Worm (Caenorhabditis elegans) whole organism, L4 larva: Measurements from ENCODE around the gene str-181.

Experiments
- D1046.2 ChIP-seq: fragments of 200-800 bp; sonication (Bioruptor generic); IDR thresholded peaks from 2 replicates; pipeline ENCODE4 v1.3.6; 2022; ENCODE audit warnings: missing genetic modification characterization, missing compliant biosample characterization
- F10B5.3 ChIP-seq: sonication (generic microtip); optimal IDR thresholded peaks from 2 replicates; lab custom pipeline; 2016; ENCODE audit warnings: mild to moderate bottlenecking, missing genetic modification characterization, missing compliant biosample characterization
- F26F4.8 ChIP-seq: fragments of 200-800 bp; sonication (Bioruptor generic); conservative IDR thresholded peaks from 2 replicates; pipeline ENCODE4 v1.3.6; 2022; ENCODE audit warnings: missing genetic modification characterization, missing compliant biosample characterization
- F44E2.7 ChIP-seq: fragments of 200-800 bp; sonication (Bioruptor generic); IDR thresholded peaks from 2 replicates; pipeline ENCODE4 v2.1.2; 2022; ENCODE audit warnings: missing genetic modification characterization, missing compliant biosample characterization
- F49E8.2 ChIP-seq: sonication (generic microtip); optimal IDR thresholded peaks from 2 replicates; lab custom pipeline; 2016; ENCODE audit warnings: missing compliant biosample characterization, mild to moderate bottlenecking, missing genetic modification characterization, borderline replicate concordance
- T26A8.4 ChIP-seq: fragments of 200-800 bp; sonication (Bioruptor generic); IDR thresholded peaks from 2 replicates; pipeline ENCODE4 v1.3.6; 2022; ENCODE audit warnings: missing genetic modification characterization, missing compliant biosample characterization
- Y105C5A.15 ChIP-seq: fragments of 200-800 bp; sonication (Bioruptor generic); IDR thresholded peaks from 2 replicates; pipeline ENCODE4 v1.3.6; 2022; ENCODE audit warnings: missing genetic modification characterization, missing compliant biosample characterization
- Y5F2A.4 ChIP-seq: fragments of 200-800 bp; sonication (Bioruptor generic); optimal IDR thresholded peaks from 2 replicates; lab custom pipeline; 2018; ENCODE audit warnings: mild to moderate bottlenecking, missing genetic modification characterization, missing compliant biosample characterization
- ZK337.2 ChIP-seq: fragments of 200-800 bp; sonication (Bioruptor generic); IDR thresholded peaks from 2 replicates; pipeline ENCODE4 v1.3.6; 2022; ENCODE audit warnings: missing genetic modification reagents, missing genetic modification characterization, missing compliant biosample characterization
- ZK546.5 ChIP-seq, 2 experiments: sonication (generic microtip); optimal IDR thresholded peaks; 2 replicates each; lab custom pipeline; 2017; ENCODE audit warnings: missing biosample characterization in 2 of 2, missing genetic modification characterization in 2 of 2
- aly-2 ChIP-seq: sonication (generic microtip); optimal IDR thresholded peaks from 2 replicates; lab custom pipeline; 2018; ENCODE audit warnings: missing biosample characterization, missing genetic modification characterization
- attf-4 ChIP-seq: sonication (generic microtip); optimal IDR thresholded peaks from 3 replicates; lab custom pipeline; 2017; ENCODE audit warnings: missing biosample characterization, missing genetic modification characterization
- ceh-20 ChIP-seq: fragments of 200-800 bp; sonication (Bioruptor generic); IDR thresholded peaks from 2 replicates; pipeline ENCODE4 v1.3.6; 2022; ENCODE audit warnings: missing genetic modification reagents, missing genetic modification characterization, missing compliant biosample characterization
- ceh-62 ChIP-seq: sonication (generic microtip); optimal IDR thresholded peaks from 2 replicates; lab custom pipeline; 2017; ENCODE audit warnings: missing biosample characterization, missing genetic modification characterization
- cey-2 ChIP-seq: sonication (generic microtip); optimal IDR thresholded peaks from 3 replicates; lab custom pipeline; 2017; ENCODE audit warnings: missing genetic modification characterization, mild to moderate bottlenecking, missing compliant biosample characterization, antibody characterized with exemption, borderline replicate concordance; ENCODE audit not compliant: insufficient read depth
- ctbp-1 ChIP-seq: fragments of 200-800 bp; sonication (Bioruptor generic); IDR thresholded peaks from 2 replicates; pipeline ENCODE4 v1.3.6; 2022; ENCODE audit warnings: missing genetic modification reagents, missing genetic modification characterization, missing compliant biosample characterization
- daf-19 ChIP-seq: fragments of 200-800 bp; sonication (Bioruptor generic); conservative IDR thresholded peaks from 2 replicates; pipeline ENCODE4 v1.3.6; 2022; ENCODE audit warnings: missing genetic modification characterization, missing compliant biosample characterization
- dmd-8 ChIP-seq: fragments of 200-800 bp; sonication (Bioruptor generic); IDR thresholded peaks from 2 replicates; pipeline ENCODE4 v1.3.6; 2022; ENCODE audit warnings: missing genetic modification characterization, missing compliant biosample characterization
- dmd-9 ChIP-seq: fragments of 200-800 bp; sonication (Bioruptor generic); IDR thresholded peaks from 2 replicates; pipeline ENCODE4 v1.3.6; 2022; ENCODE audit warnings: missing genetic modification reagents, missing genetic modification characterization, missing compliant biosample characterization
- dpl-1 ChIP-seq: fragments of 150-350 bp; optimal IDR thresholded peaks from 2 replicates; lab custom pipeline; 2014; ENCODE audit warnings: missing biosample characterization, missing genetic modification reagents, missing genetic modification characterization
- duxl-1 ChIP-seq: sonication (generic microtip); optimal IDR thresholded peaks from 2 replicates; lab custom pipeline; 2016; ENCODE audit warnings: mild to moderate bottlenecking, missing genetic modification characterization, moderate library complexity, missing compliant biosample characterization; ENCODE audit not compliant: poor library complexity
- fkh-10 ChIP-seq: fragments of 150-350 bp; optimal IDR thresholded peaks from 2 replicates; lab custom pipeline; 2014; ENCODE audit warnings: missing biosample characterization, missing genetic modification reagents, missing genetic modification characterization
- fos-1 ChIP-seq: fragments of 150-350 bp; optimal IDR thresholded peaks from 2 replicates; lab custom pipeline; 2014; ENCODE audit warnings: missing biosample characterization, missing genetic modification characterization
- gei-8 ChIP-seq: fragments of 200-800 bp; sonication (Bioruptor generic); optimal IDR thresholded peaks from 2 replicates; lab custom pipeline; 2018; ENCODE audit warnings: mild to moderate bottlenecking, missing genetic modification characterization, missing compliant biosample characterization
- hif-1 ChIP-seq, 2 experiments: sonication (generic microtip); optimal IDR thresholded peaks; 2 replicates each; lab custom pipeline; 2016 to 2017; ENCODE audit warnings: missing compliant biosample characterization in 2 of 2, missing genetic modification characterization in 2 of 2, missing genetic modification reagents in 2 of 2, missing genotype in 2 of 2, mild to moderate bottlenecking in 1 of 2
- hlh-11 ChIP-seq: fragments of 200-800 bp; sonication (Bioruptor generic); optimal IDR thresholded peaks from 2 replicates; lab custom pipeline; 2018; ENCODE audit warnings: mild to moderate bottlenecking, missing genetic modification characterization, missing compliant biosample characterization
- lin-13 ChIP-seq: fragments of 150-350 bp; optimal IDR thresholded peaks from 2 replicates; lab custom pipeline; 2014; ENCODE audit warnings: missing biosample characterization, missing genetic modification reagents, missing genetic modification characterization
- lin-15B ChIP-seq: fragments of 150-350 bp; sonication (generic microtip); optimal IDR thresholded peaks from 3 replicates; lab custom pipeline; 2014; ENCODE audit warnings: missing biosample characterization, missing genetic modification characterization
- lin-29 ChIP-seq: fragments of 200-800 bp; sonication (Bioruptor generic); IDR thresholded peaks from 2 replicates; pipeline ENCODE4 v1.3.6; 2022; ENCODE audit warnings: missing genetic modification reagents, missing genetic modification characterization, missing compliant biosample characterization
- lin-38 ChIP-seq: fragments of 200-800 bp; sonication (Bioruptor generic); IDR thresholded peaks from 2 replicates; pipeline ENCODE4 v1.3.6; 2022; ENCODE audit warnings: missing genetic modification reagents, missing genetic modification characterization, missing compliant biosample characterization
- lin-39 ChIP-seq: fragments of 150-350 bp; optimal IDR thresholded peaks from 2 replicates; lab custom pipeline; 2014; ENCODE audit warnings: missing biosample characterization, missing genetic modification reagents, missing genetic modification characterization
- lir-3 ChIP-seq: sonication (generic microtip); optimal IDR thresholded peaks from 2 replicates; lab custom pipeline; 2016; ENCODE audit warnings: mild to moderate bottlenecking, missing genetic modification characterization, missing compliant biosample characterization
- lsy-2 ChIP-seq, 2 experiments: fragments of 150-350 bp in 1 of 2; sonication (generic microtip) in 1 of 2; optimal IDR thresholded peaks; 2 replicates each; lab custom pipeline; 2014 to 2017; ENCODE audit warnings: missing biosample characterization in 2 of 2, missing genetic modification characterization in 2 of 2
- nhr-10 ChIP-seq: fragments of 150-350 bp; optimal IDR thresholded peaks from 2 replicates; lab custom pipeline; 2014; ENCODE audit warnings: missing biosample characterization, missing genetic modification characterization
- nhr-11 ChIP-seq: fragments of 150-350 bp; optimal IDR thresholded peaks from 2 replicates; lab custom pipeline; 2014; ENCODE audit warnings: missing biosample characterization, missing genetic modification characterization
- nhr-237 ChIP-seq: sonication (generic microtip); optimal IDR thresholded peaks from 2 replicates; lab custom pipeline; 2017; ENCODE audit warnings: missing biosample characterization, missing genetic modification characterization
- nhr-25 ChIP-seq: sonication (generic microtip); optimal IDR thresholded peaks from 2 replicates; lab custom pipeline; 2017; ENCODE audit warnings: missing genetic modification characterization, mild to moderate bottlenecking, missing compliant biosample characterization, antibody characterized with exemption, moderate library complexity, borderline replicate concordance; ENCODE audit not compliant: insufficient read depth
- nhr-28 ChIP-seq: fragments of 150-350 bp; optimal IDR thresholded peaks from 2 replicates; lab custom pipeline; 2014; ENCODE audit warnings: missing biosample characterization, missing genetic modification characterization
- nhr-48 ChIP-seq: sonication (generic microtip); optimal IDR thresholded peaks from 2 replicates; lab custom pipeline; 2016; ENCODE audit warnings: mild to moderate bottlenecking, missing genetic modification characterization, missing compliant biosample characterization
- nhr-6 ChIP-seq: fragments of 150-350 bp; optimal IDR thresholded peaks from 2 replicates; lab custom pipeline; 2014; ENCODE audit warnings: missing biosample characterization, missing genetic modification characterization
- php-3 ChIP-seq: fragments of 200-800 bp; sonication (Bioruptor generic); IDR thresholded peaks from 2 replicates; pipeline ENCODE4 v1.3.6; 2022; ENCODE audit warnings: missing genetic modification reagents, missing genetic modification characterization, missing compliant biosample characterization
- rbr-2 ChIP-seq: sonication (generic microtip); optimal IDR thresholded peaks from 2 replicates; lab custom pipeline; 2016; ENCODE audit warnings: missing genotype, missing genetic modification characterization, missing compliant biosample characterization
- saeg-2 ChIP-seq: fragments of 200-800 bp; sonication (Bioruptor generic); IDR thresholded peaks from 2 replicates; pipeline ENCODE4 v1.3.6; 2022; ENCODE audit warnings: missing genetic modification reagents, missing genetic modification characterization, missing compliant biosample characterization
- sdz-12 ChIP-seq: fragments of 200-800 bp; sonication (Bioruptor generic); optimal IDR thresholded peaks from 2 replicates; lab custom pipeline; 2018; ENCODE audit warnings: mild to moderate bottlenecking, missing genetic modification characterization, missing compliant biosample characterization
- snpc-4 ChIP-seq: fragments of 150-350 bp; optimal IDR thresholded peaks from 2 replicates; lab custom pipeline; 2014; ENCODE audit warnings: missing biosample characterization, missing genetic modification characterization
- spr-3 ChIP-seq: fragments of 200-800 bp; sonication (Bioruptor generic); optimal IDR thresholded peaks from 2 replicates; lab custom pipeline; 2018; ENCODE audit warnings: mild to moderate bottlenecking, missing genetic modification characterization, missing compliant biosample characterization
- tag-97 ChIP-seq: fragments of 200-800 bp; sonication (Bioruptor generic); IDR thresholded peaks from 2 replicates; pipeline ENCODE4 v1.3.6; 2022; ENCODE audit warnings: missing genetic modification characterization, missing compliant biosample characterization
- tra-1 ChIP-seq: fragments of 200-800 bp; sonication (Bioruptor generic); IDR thresholded peaks from 2 replicates; pipeline ENCODE4 v1.3.6; 2022; ENCODE audit warnings: missing genetic modification reagents, missing genetic modification characterization, missing compliant biosample characterization
- unc-39 ChIP-seq: sonication (generic microtip); optimal IDR thresholded peaks from 2 replicates; lab custom pipeline; 2017; ENCODE audit warnings: missing biosample characterization, missing genetic modification characterization
- unc-62 ChIP-seq, 3 experiments: fragments of 150-350 bp in 1 of 3; sonication (generic microtip); optimal IDR thresholded peaks in 2 of 3; peaks in 1 of 3; 1 replicate in 1 of 3; 2 replicates in 2 of 3; lab custom pipeline; 2014 to 2017; ENCODE audit warnings: missing biosample characterization in 3 of 3, missing genetic modification characterization in 3 of 3, missing genetic modification reagents in 3 of 3, missing genotype in 1 of 3
- zfp-2 ChIP-seq: sonication (generic microtip); optimal IDR thresholded peaks from 2 replicates; lab custom pipeline; 2016; ENCODE audit warnings: mild to moderate bottlenecking, missing genetic modification characterization, missing compliant biosample characterization

The str-181 gene

ce11 chrV:12728062-12728665 lies 9.6 kb upstream of the str-181 start, which contains the start of the genes rpl-28 and mrpl-49:
rpl-28 (minus strand) TSS chrV:12728112.
mrpl-49 (plus strand) TSS chrV:12728631.
- TF ChIP-seq rbr-2 (peak; percentile 73), sdz-12 (GFP tag; lab: Kevin White, UChicago) (no peak), tag-97 (no peak), unc-62 (GFP tag; optimal IDR thresholded peaks at IDR 0.05 in 1 of 2; lab: Kevin White, UChicago) (peak in 1 of 2 experiments; percentile 71), unc-62 (tag; optimal IDR thresholded peaks at IDR 0.05; lab: Kevin White, UChicago) (no peak), nhr-25 (peak; percentile 35), nhr-10 (no peak), ZK546.5 (tag; optimal IDR thresholded peaks at IDR 0.05; lab: Kevin White, UChicago) (no peak), lin-38 (GFP tag; lab: Robert Waterston, UW) (peak; percentile 97), nhr-48 (tag; lab: Kevin White, UChicago) (no peak), lin-13 (peak; percentile 29), gei-8 (GFP tag; lab: Kevin White, UChicago) (no peak), nhr-6 (tag; lab: Kevin White, UChicago) (peak; percentile 98), F26F4.8 (GFP tag; lab: Robert Waterston, UW) (no peak), ctbp-1 (GFP tag; lab: Robert Waterston, UW) (no peak), unc-39 (tag; lab: Kevin White, UChicago) (no peak), lir-3 (no peak), Y105C5A.15 (GFP tag; lab: Robert Waterston, UW) (no peak), php-3 (no peak), lin-15B (tag; lab: Kevin White, UChicago) (peak; percentile 86), ceh-62 (no peak), dpl-1 (GFP tag; lab: Kevin White, UChicago) (peak; percentile 85), cey-2 (tag; lab: Kevin White, UChicago) (no peak), nhr-11 (tag; lab: Kevin White, UChicago) (peak; percentile 88), F10B5.3 (tag; lab: Kevin White, UChicago) (no peak), D1046.2 (GFP tag; lab: Robert Waterston, UW) (no peak), snpc-4 (tag; lab: Kevin White, UChicago) (no peak), lin-29 (no peak), ZK337.2 (0 out of 2 replicates have a peak, but pooled peaks have one; percentile 6), Y5F2A.4 (GFP tag; lab: Kevin White, UChicago) (no peak), nhr-237 (no peak), ceh-20 (GFP tag; lab: Robert Waterston, UW) (no peak), spr-3 (no peak), hlh-11 (no peak), lsy-2 (tag; optimal IDR thresholded peaks at IDR 0.05; lab: Kevin White, UChicago) (peak; percentile 38 to 94), aly-2 (tag; lab: Kevin White, UChicago) (no peak), daf-19 (GFP tag; lab: Robert Waterston, UW) (no peak), saeg-2 (GFP tag; lab: Robert Waterston, UW) (no peak), lin-39 (no peak), tra-1 (GFP tag; lab: Robert Waterston, UW) (no peak), F44E2.7 (GFP tag; lab: Robert Waterston, UW) (no peak), T26A8.4 (GFP tag; lab: Robert Waterston, UW) (0 out of 2 replicates have a peak, but pooled peaks have one; percentile 43), fos-1 (no peak), fkh-10 (GFP tag; lab: Kevin White, UChicago) (peak; percentile 57), attf-4 (tag; lab: Kevin White, UChicago) (no peak), F49E8.2 (tag; lab: Kevin White, UChicago) (no peak), dmd-9 (GFP tag; lab: Robert Waterston, UW) (no peak), duxl-1 (tag; lab: Kevin White, UChicago) (no peak), zfp-2 (tag; lab: Kevin White, UChicago) (no peak), nhr-28 (tag; lab: Kevin White, UChicago) (peak; percentile 80), dmd-8 (GFP tag; lab: Robert Waterston, UW) (no peak), hif-1 (tag; optimal IDR thresholded peaks at IDR 0.05; lab: Kevin White, UChicago) (no peak)
